Fruit fly (Drosophila melanogaster): ENCODE data around the gene nac.

The nac gene

dm6 chr3R:8272573-8273165, 31.2 kb downstream of the nac start (continued):
- TF ChIP-seq CG34406 (GFP tag; optimal IDR thresholded peaks at IDR 0.05) (peak; percentile 42), dsx (GFP tag; optimal IDR thresholded peaks at IDR 0.05; ENCODE audit: poor library complexity, severe bottlenecking) (no peak), CG9139 (GFP tag; optimal IDR thresholded peaks at IDR 0.05) (no peak), CG8632 (GFP tag; optimal IDR thresholded peaks at IDR 0.05) (no peak), CG16779 (tag; optimal IDR thresholded peaks at IDR 0.05) (no peak), spab (GFP tag; optimal IDR thresholded peaks at IDR 0.05) (no peak), CG10669 (GFP tag; optimal IDR thresholded peaks at IDR 0.05) (no peak), Eip93F (GFP tag; optimal IDR thresholded peaks at IDR 0.05) (no peak), OdsH (GFP tag; optimal IDR thresholded peaks at IDR 0.05) (no peak), CG31627 (GFP tag; optimal IDR thresholded peaks at IDR 0.05) (peak; percentile 64), CG10631 (GFP tag; optimal IDR thresholded peaks at IDR 0.05) (no peak), Ets96B (tag; optimal IDR thresholded peaks at IDR 0.05) (no peak), Eip75B (GFP tag; optimal IDR thresholded peaks at IDR 0.05) (no peak), net (GFP tag; optimal IDR thresholded peaks at IDR 0.05) (no peak), CG1621 (tag; optimal IDR thresholded peaks at IDR 0.05) (no peak), CG11294 (GFP tag; IDR thresholded peaks at IDR 0.05) (no peak), dac (GFP tag; optimal IDR thresholded peaks at IDR 0.05) (no peak), Met (GFP tag; optimal IDR thresholded peaks at IDR 0.05) (peak; percentile 68), CG11762 (GFP tag; optimal IDR thresholded peaks at IDR 0.05; ENCODE audit: insufficient read depth) (no peak), Gug (GFP tag; IDR thresholded peaks at IDR 0.05) (no peak), eg (GFP tag; IDR thresholded peaks at IDR 0.05) (no peak), Hr4 (GFP tag; optimal IDR thresholded peaks at IDR 0.05) (no peak), fd85E (GFP tag; optimal IDR thresholded peaks at IDR 0.05) (no peak), CG15336 (GFP tag; IDR thresholded peaks at IDR 0.05) (no peak), CG8319 (GFP tag; optimal IDR thresholded peaks at IDR 0.05) (no peak)

- no peak for TF ChIP-seq net (GFP tag; optimal IDR thresholded peaks at IDR 0.05)
- TF ChIP-seq CG3919 (GFP tag; optimal IDR thresholded peaks at IDR 0.05), result no peak
- TF ChIP-seq CG6854 (GFP tag; optimal IDR thresholded peaks at IDR 0.05), result no peak
- TF ChIP-seq vri (GFP tag; optimal IDR thresholded peaks at IDR 0.05), result no peak
- no peak for TF ChIP-seq Gug (GFP tag; IDR thresholded peaks at IDR 0.05)
- peak; percentile 94 for TF ChIP-seq fkh (GFP tag; optimal IDR thresholded peaks at IDR 0.05)
- TF ChIP-seq CG11762 (GFP tag; optimal IDR thresholded peaks at IDR 0.05; ENCODE audit: insufficient read depth), result no peak
Measured at dm6 chr3R:8269740-8270139, 34.1 kb downstream of the nac start, which contains the start of gene CG9630. CG9630 (minus strand) TSS chr3R:8269896.

- TF ChIP-seq CG6792 (GFP tag; optimal IDR thresholded peaks at IDR 0.05) (peak; percentile 70), fd85E (GFP tag; optimal IDR thresholded peaks at IDR 0.05) (no peak), cyc (GFP tag; optimal IDR thresholded peaks at IDR 0.05) (peak; percentile 79), CG11902 (GFP tag; optimal IDR thresholded peaks at IDR 0.05) (peak; percentile 73), CG8319 (GFP tag; optimal IDR thresholded peaks at IDR 0.05) (peak; percentile 71), CG6163 (GFP tag; IDR thresholded peaks at IDR 0.05) (peak; percentile 68; the same call in 2 of the 3 replicates), CG10669 (GFP tag; optimal IDR thresholded peaks at IDR 0.05) (peak; percentile 70), Sox14 (GFP tag; optimal IDR thresholded peaks at IDR 0.05) (peak; percentile 66), spab (GFP tag; optimal IDR thresholded peaks at IDR 0.05) (peak; percentile 61), Gug (GFP tag; IDR thresholded peaks at IDR 0.05) (peak; percentile 67), salr (GFP tag; optimal IDR thresholded peaks at IDR 0.05) (peak; percentile 57 to 79), Eip78C (GFP tag) (peak; percentile 93), Ets21C (GFP tag; optimal IDR thresholded peaks at IDR 0.05) (peak; percentile 78), fkh (GFP tag; optimal IDR thresholded peaks at IDR 0.05) (peak; percentile 87), topi (GFP tag; optimal IDR thresholded peaks at IDR 0.05) (peak; percentile 67), Eip75B (GFP tag; optimal IDR thresholded peaks at IDR 0.05) (peak; percentile 74), CG4318 (GFP tag; optimal IDR thresholded peaks at IDR 0.05) (no peak), Hr39 (GFP tag; optimal IDR thresholded peaks at IDR 0.05) (peak; percentile 79), Met (GFP tag; optimal IDR thresholded peaks at IDR 0.05) (peak; percentile 75), CG9139 (GFP tag; optimal IDR thresholded peaks at IDR 0.05) (peak; percentile 7), dac (GFP tag; optimal IDR thresholded peaks at IDR 0.05) (no peak), CG10631 (GFP tag; optimal IDR thresholded peaks at IDR 0.05) (peak; percentile 89), net (GFP tag; optimal IDR thresholded peaks at IDR 0.05) (peak; percentile 74), Hr4 (GFP tag; optimal IDR thresholded peaks at IDR 0.05) (no peak), CG6276 (GFP tag; optimal IDR thresholded peaks at IDR 0.05) (no peak), Eip93F (GFP tag; optimal IDR thresholded peaks at IDR 0.05) (peak; percentile 36), Ets96B (tag; optimal IDR thresholded peaks at IDR 0.05) (peak; percentile 75), Blimp-1 (GFP tag; optimal IDR thresholded peaks at IDR 0.05) (peak; percentile 56), Lpt (GFP tag; optimal IDR thresholded peaks at IDR 0.05) (peak; percentile 75), CG6854 (GFP tag; optimal IDR thresholded peaks at IDR 0.05) (peak; percentile 42)
Measured at dm6 chr3R:8264302-8265080, 39.3 kb downstream of the nac start, which contains the start of the genes RPA1 and Mcm2. RPA1 (minus strand) TSS chr3R:8264451. Mcm2 (plus strand) TSS chr3R:8264970.

Measured in whole organism, prepupa.